Fruit fly (Drosophila melanogaster): ENCODE data around the gene Gnpnat.
A peak's percentile ranks its signal among the peaks of the same experiment; 100 is the strongest.

The Gnpnat gene

DNA sequence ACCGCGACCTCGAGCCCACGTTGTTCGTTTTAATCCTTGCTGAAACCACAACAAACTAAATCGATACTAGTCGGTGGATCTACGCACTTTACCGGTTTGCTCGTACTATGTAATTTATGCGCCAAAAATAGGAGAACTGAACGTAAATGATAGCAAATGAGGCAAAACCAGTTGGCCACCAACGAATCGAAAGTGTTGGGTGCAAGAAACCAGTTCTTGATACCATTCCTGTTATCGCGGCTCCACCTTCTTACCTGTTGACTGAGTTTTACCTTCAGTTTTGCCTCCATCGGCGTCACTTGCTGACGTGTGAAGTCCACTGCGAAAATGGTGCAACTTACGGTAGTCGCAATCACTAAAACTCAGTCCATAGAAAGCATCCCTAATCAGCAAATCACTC lies 2.0 kb downstream of the Gnpnat start:
- TF ChIP-seq tj (GFP tag; optimal IDR thresholded peaks at IDR 0.05) (no peak), Hr96 (GFP tag; optimal IDR thresholded peaks at IDR 0.05) (no peak)

- TF ChIP-seq cic (GFP tag; optimal IDR thresholded peaks at IDR 0.05) = peak; percentile 80
- no peak for TF ChIP-seq cnc (optimal IDR thresholded peaks at IDR 0.05)
- peak; percentile 92 for TF ChIP-seq bab1 (GFP tag; optimal IDR thresholded peaks at IDR 0.05)
- no peak for TF ChIP-seq CG5204 (GFP tag; optimal IDR thresholded peaks at IDR 0.05)
- peak; percentile 92 for TF ChIP-seq CG11617 (GFP tag; optimal IDR thresholded peaks at IDR 0.05)
- TF ChIP-seq CG12768 (GFP tag; optimal IDR thresholded peaks at IDR 0.05) = peak; percentile 97
- peak; percentile 55 for TF ChIP-seq Clk (GFP tag; optimal IDR thresholded peaks at IDR 0.05)
- TF ChIP-seq CG33017 (tag; optimal IDR thresholded peaks at IDR 0.05) = peak; percentile 96
- peak; percentile 99 for TF ChIP-seq CG7101 (tag; optimal IDR thresholded peaks at IDR 0.05)
- TF ChIP-seq Mnt (GFP tag; optimal IDR thresholded peaks at IDR 0.05) = peak; percentile 85
- no peak for TF ChIP-seq ovo (GFP tag; optimal IDR thresholded peaks at IDR 0.05)
- TF ChIP-seq CG1620 (GFP tag; optimal IDR thresholded peaks at IDR 0.05) = peak; percentile 91
- TF ChIP-seq toe (GFP tag; optimal IDR thresholded peaks at IDR 0.05) = no peak
- TF ChIP-seq pad (GFP tag; optimal IDR thresholded peaks at IDR 0.05) = peak; percentile 87
- TF ChIP-seq CG7045 (GFP tag; optimal IDR thresholded peaks at IDR 0.05) = peak; percentile 97
- TF ChIP-seq Hr96 (GFP tag; optimal IDR thresholded peaks at IDR 0.05) = no peak
- peak; percentile 93 for TF ChIP-seq CG14711 (tag; optimal IDR thresholded peaks at IDR 0.05)
- no peak for TF ChIP-seq kay (GFP tag; ENCODE audit: borderline replicate concordance)
- TF ChIP-seq tj (GFP tag; optimal IDR thresholded peaks at IDR 0.05) = peak; percentile 67
- peak; percentile 96 for TF ChIP-seq Crg-1 (GFP tag; optimal IDR thresholded peaks at IDR 0.05)
These were observed 7.0 kb downstream of the Gnpnat start, which contains the start of the genes Wdr24 and IntS11 for dm6 chr3R:29745056-29745455. Gene Wdr24 (minus strand): TSS chr3R:29745092. Gene IntS11 (plus strand): TSS chr3R:29745337.

DNA sequence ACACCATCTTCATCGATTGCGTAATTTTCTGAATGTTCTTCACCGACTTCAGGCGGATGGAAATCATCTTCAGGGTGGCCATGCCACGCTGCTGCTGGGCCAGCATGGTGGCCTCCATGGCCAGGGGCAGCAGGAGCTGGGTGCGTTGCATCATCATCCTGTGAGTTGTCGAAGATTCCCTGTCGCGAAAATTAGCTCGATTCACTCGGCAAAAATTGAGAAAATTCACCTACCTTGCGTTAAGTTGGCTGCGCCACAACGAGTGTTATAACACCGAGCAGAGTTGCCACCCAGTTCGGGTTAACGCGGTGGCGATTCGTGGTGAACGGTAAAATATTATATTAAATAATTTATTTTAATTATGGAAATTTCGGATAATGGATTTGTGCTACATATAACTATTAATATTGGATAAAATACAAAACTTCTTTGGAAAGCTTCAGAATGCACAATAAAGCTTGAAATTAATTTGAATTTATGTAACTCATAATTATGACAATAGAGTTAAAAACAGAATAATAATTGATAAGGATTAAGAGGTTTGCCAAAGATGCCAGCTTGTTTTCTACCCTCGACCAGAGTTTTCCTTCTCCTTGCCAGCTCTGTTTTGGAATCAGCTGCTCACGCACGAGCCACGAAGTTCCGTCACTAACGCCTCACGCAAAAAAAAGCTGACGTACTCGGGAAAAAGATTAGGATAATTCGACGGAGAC lies 10.7 kb downstream of the Gnpnat start, which contains the start of the genes ATPsyngamma and yata:
Gene ATPsyngamma, minus strand, starts transcription at position 573 of the 713 bp plus-strand sequence.
Gene yata, plus strand, starts transcription at position 629 of the 713 bp plus-strand sequence.
- TF ChIP-seq tj (GFP tag; optimal IDR thresholded peaks at IDR 0.05) (peak; percentile 91), cic (GFP tag; optimal IDR thresholded peaks at IDR 0.05) (no peak), cnc (optimal IDR thresholded peaks at IDR 0.05) (no peak), CG7101 (tag; optimal IDR thresholded peaks at IDR 0.05) (peak; percentile 64), Mnt (GFP tag; optimal IDR thresholded peaks at IDR 0.05) (peak; percentile 52), CG5204 (GFP tag; optimal IDR thresholded peaks at IDR 0.05) (no peak), pad (GFP tag; optimal IDR thresholded peaks at IDR 0.05) (peak; percentile 35), bab1 (GFP tag; optimal IDR thresholded peaks at IDR 0.05) (peak; percentile 22), ovo (GFP tag; optimal IDR thresholded peaks at IDR 0.05) (peak; percentile 57), CG14711 (tag; optimal IDR thresholded peaks at IDR 0.05) (peak; percentile 82), CG12768 (GFP tag; optimal IDR thresholded peaks at IDR 0.05) (no peak), CG7045 (GFP tag; optimal IDR thresholded peaks at IDR 0.05) (peak; percentile 28), CG33017 (tag; optimal IDR thresholded peaks at IDR 0.05) (no peak), CG11617 (GFP tag; optimal IDR thresholded peaks at IDR 0.05) (peak; percentile 55)

dm6 chr3R:29749304-29750066 lies 11.4 kb downstream of the Gnpnat start:
- no peak for TF ChIP-seq kay (GFP tag; ENCODE audit: borderline replicate concordance)
- no peak for TF ChIP-seq Hr96 (GFP tag; optimal IDR thresholded peaks at IDR 0.05)
- no peak for TF ChIP-seq bab1 (GFP tag; optimal IDR thresholded peaks at IDR 0.05)
- TF ChIP-seq CG33017 (tag; optimal IDR thresholded peaks at IDR 0.05) = no peak

- TF ChIP-seq Clk (GFP tag; optimal IDR thresholded peaks at IDR 0.05) (no peak), CG5204 (GFP tag; optimal IDR thresholded peaks at IDR 0.05) (no peak)
These were observed 17.2 kb downstream of the Gnpnat start for dm6 chr3R:29755248-29755647.

dm6 chr3R:29756153-29756552 lies 18.1 kb downstream of the Gnpnat start:
- TF ChIP-seq kay (GFP tag; ENCODE audit: borderline replicate concordance) = no peak
- TF ChIP-seq CG33017 (tag; optimal IDR thresholded peaks at IDR 0.05) = peak; percentile 73
- peak; percentile 73 for TF ChIP-seq CG12768 (GFP tag; optimal IDR thresholded peaks at IDR 0.05)
- no peak for TF ChIP-seq Mnt (GFP tag; optimal IDR thresholded peaks at IDR 0.05)
- TF ChIP-seq toe (GFP tag; optimal IDR thresholded peaks at IDR 0.05) = no peak
- TF ChIP-seq CG11617 (GFP tag; optimal IDR thresholded peaks at IDR 0.05) = peak; percentile 44
- TF ChIP-seq CG7101 (tag; optimal IDR thresholded peaks at IDR 0.05) = peak; percentile 6
- peak; percentile 9 for TF ChIP-seq Clk (GFP tag; optimal IDR thresholded peaks at IDR 0.05)

DNA sequence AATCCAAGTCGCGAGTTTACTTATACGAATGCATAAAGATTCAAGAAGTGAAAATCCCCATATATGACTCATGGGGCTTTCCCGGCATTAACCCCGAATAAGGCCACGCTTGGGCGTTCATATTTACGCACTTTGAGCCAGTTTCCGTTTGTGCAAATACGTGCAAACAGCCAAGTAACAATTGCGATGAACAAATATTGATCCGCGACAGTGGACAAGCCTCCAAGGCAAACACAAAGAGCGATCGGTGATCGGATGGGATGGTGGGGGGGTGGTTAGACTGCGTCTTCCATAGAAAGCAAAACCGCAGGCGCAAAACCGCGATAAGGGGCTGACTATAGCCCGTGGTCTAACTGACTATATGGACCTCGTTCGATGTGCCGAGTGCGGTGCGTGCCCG lies 19.2 kb downstream of the Gnpnat start:
- no peak for TF ChIP-seq CG33017 (tag; optimal IDR thresholded peaks at IDR 0.05)
- no peak for TF ChIP-seq Clk (GFP tag; optimal IDR thresholded peaks at IDR 0.05)
- TF ChIP-seq ovo (GFP tag; optimal IDR thresholded peaks at IDR 0.05) = no peak
- TF ChIP-seq cic (GFP tag; optimal IDR thresholded peaks at IDR 0.05) = no peak
- TF ChIP-seq CG5204 (GFP tag; optimal IDR thresholded peaks at IDR 0.05) = no peak
- no peak for TF ChIP-seq cnc (optimal IDR thresholded peaks at IDR 0.05)
- no peak for TF ChIP-seq CG11617 (GFP tag; optimal IDR thresholded peaks at IDR 0.05)
- no peak for TF ChIP-seq tj (GFP tag; optimal IDR thresholded peaks at IDR 0.05)
- no peak for TF ChIP-seq Hr96 (GFP tag; optimal IDR thresholded peaks at IDR 0.05)
- TF ChIP-seq CG1620 (GFP tag; optimal IDR thresholded peaks at IDR 0.05) = no peak
- no peak for TF ChIP-seq CG12768 (GFP tag; optimal IDR thresholded peaks at IDR 0.05)
- TF ChIP-seq CG7101 (tag; optimal IDR thresholded peaks at IDR 0.05) = no peak
- no peak for TF ChIP-seq Crg-1 (GFP tag; optimal IDR thresholded peaks at IDR 0.05)
- TF ChIP-seq pad (GFP tag; optimal IDR thresholded peaks at IDR 0.05) = no peak
- TF ChIP-seq bab1 (GFP tag; optimal IDR thresholded peaks at IDR 0.05) = no peak
- no peak for TF ChIP-seq kay (GFP tag; ENCODE audit: borderline replicate concordance)
- no peak for TF ChIP-seq CG14711 (tag; optimal IDR thresholded peaks at IDR 0.05)
- no peak for TF ChIP-seq CG7045 (GFP tag; optimal IDR thresholded peaks at IDR 0.05)

Measured in whole organism, adult.